Worm (Caenorhabditis elegans): ENCODE data around the gene W04E12.3.

DNA sequence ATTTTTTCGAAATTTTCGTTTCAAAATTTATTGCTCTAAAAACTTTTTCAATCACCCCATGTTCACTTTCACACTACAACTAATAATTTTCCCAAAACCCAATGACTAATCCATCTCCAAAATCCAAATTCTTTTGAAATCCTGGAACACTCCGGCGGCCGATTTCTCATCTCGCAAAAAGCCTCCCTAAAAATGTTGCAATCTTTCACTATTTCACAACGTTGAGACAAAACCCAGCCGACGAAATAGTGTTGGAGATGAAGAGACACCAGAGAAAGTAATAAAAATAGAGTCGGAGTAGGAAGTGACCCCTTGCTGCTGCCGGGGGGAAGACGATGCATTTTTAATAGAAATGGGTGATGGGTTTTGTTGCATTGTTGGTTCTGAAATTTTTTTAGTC lies 17.2 kb upstream of the W04E12.3 start:
- TF ChIP-seq nhr-102 (tag; optimal IDR thresholded peaks at IDR 0.05) (no peak), dmd-6 (GFP tag; IDR thresholded peaks at IDR 0.05) (no peak), hlh-11 (tag; optimal IDR thresholded peaks at IDR 0.05) (no peak), aha-1 (tag) (peak; percentile 75), madf-9 (GFP tag; conservative IDR thresholded peaks at IDR 0.05) (no peak)
